Worm (Caenorhabditis elegans) whole organism, mixed stage, embryonic: ENCODE data around the gene C17B7.10.
"Not testable (repeated sequence)": the region's sequence is repeated elsewhere in the genome, so short reads cannot be mapped to it uniquely, and the experiment has no call there.

Experiments
- M03D4.4 ChIP-seq: sonication (generic microtip); optimal IDR thresholded peaks from 2 replicates; lab custom pipeline; 2017; ENCODE audit warnings: mild to moderate bottlenecking, missing genetic modification characterization, missing compliant biosample characterization
- bed-3 ChIP-seq: fragments of 200-800 bp; sonication (Bioruptor generic); optimal IDR thresholded peaks from 3 replicates; lab custom pipeline; 2018; ENCODE audit warnings: mild to moderate bottlenecking, missing genetic modification characterization, moderate library complexity, missing compliant biosample characterization
- blmp-1 ChIP-seq: fragments of 150-350 bp; optimal IDR thresholded peaks from 2 replicates; lab custom pipeline; 2014; ENCODE audit warnings: missing biosample characterization, missing genetic modification characterization
- ceh-39 ChIP-seq: fragments of 150-350 bp; optimal IDR thresholded peaks from 2 replicates; lab custom pipeline; 2014; ENCODE audit warnings: missing biosample characterization, missing genetic modification characterization
- ceh-43 ChIP-seq: fragments of 200-800 bp; sonication (Bioruptor generic); optimal IDR thresholded peaks from 2 replicates; lab custom pipeline; 2018; ENCODE audit warnings: mild to moderate bottlenecking, missing genetic modification characterization, moderate library complexity, missing compliant biosample characterization
- ceh-83 ChIP-seq: fragments of 200-800 bp; sonication (Bioruptor generic); optimal IDR thresholded peaks from 2 replicates; lab custom pipeline; 2018; ENCODE audit warnings: mild to moderate bottlenecking, missing genetic modification characterization, missing compliant biosample characterization
- ces-1 ChIP-seq: fragments of 150-350 bp; optimal IDR thresholded peaks from 2 replicates; lab custom pipeline; 2014; ENCODE audit warnings: missing biosample characterization, missing genetic modification reagents, missing genetic modification characterization
- cnd-1 ChIP-seq: fragments of 200-800 bp; sonication (Bioruptor generic); optimal IDR thresholded peaks from 2 replicates; lab custom pipeline; 2018; ENCODE audit warnings: mild to moderate bottlenecking, missing genetic modification characterization, missing compliant biosample characterization
- drap-1 ChIP-seq: fragments of 200-800 bp; sonication (Bioruptor generic); optimal IDR thresholded peaks from 3 replicates; lab custom pipeline; 2018; ENCODE audit warnings: mild to moderate bottlenecking, missing genetic modification characterization, missing compliant biosample characterization
- elt-1 ChIP-seq: sonication (generic microtip); optimal IDR thresholded peaks from 2 replicates; lab custom pipeline; 2017; ENCODE audit warnings: missing genetic modification characterization, mild to moderate bottlenecking, missing compliant biosample characterization, antibody characterized with exemption, moderate library complexity, borderline replicate concordance; ENCODE audit not compliant: insufficient read depth
- elt-3 ChIP-seq: fragments of 150-350 bp; optimal IDR thresholded peaks from 2 replicates; lab custom pipeline; 2014; ENCODE audit warnings: missing biosample characterization, missing genetic modification characterization
- ham-2 ChIP-seq: fragments of 200-800 bp; sonication (Bioruptor generic); optimal IDR thresholded peaks from 2 replicates; lab custom pipeline; 2018; ENCODE audit warnings: mild to moderate bottlenecking, missing genetic modification characterization, missing compliant biosample characterization
- hlh-1 ChIP-seq: fragments of 150-350 bp; optimal IDR thresholded peaks from 2 replicates; lab custom pipeline; 2014; ENCODE audit warnings: missing biosample characterization, missing genetic modification reagents, missing genetic modification characterization
- lin-13 ChIP-seq: fragments of 150-350 bp; optimal IDR thresholded peaks from 2 replicates; lab custom pipeline; 2014; ENCODE audit warnings: missing biosample characterization, missing genetic modification characterization
- lin-32 ChIP-seq: fragments of 200-800 bp; sonication (Bioruptor generic); optimal IDR thresholded peaks from 2 replicates; lab custom pipeline; 2018; ENCODE audit warnings: mild to moderate bottlenecking, missing genetic modification characterization, missing compliant biosample characterization
- lsy-2 ChIP-seq: fragments of 150-350 bp; optimal IDR thresholded peaks from 2 replicates; lab custom pipeline; 2014; ENCODE audit warnings: missing biosample characterization, missing genetic modification characterization
- mab-5 ChIP-seq: fragments of 150-350 bp; optimal IDR thresholded peaks from 2 replicates; lab custom pipeline; 2014; ENCODE audit warnings: missing biosample characterization, missing genetic modification characterization
- mep-1 ChIP-seq: fragments of 150-350 bp; optimal IDR thresholded peaks from 2 replicates; lab custom pipeline; 2017; ENCODE audit warnings: missing biosample characterization, missing genetic modification reagents, missing genetic modification characterization, inconsistent platforms
- mls-2 ChIP-seq: sonication (generic microtip); optimal IDR thresholded peaks from 2 replicates; lab custom pipeline; 2016; ENCODE audit warnings: mild to moderate bottlenecking, missing genetic modification characterization, moderate library complexity, missing compliant biosample characterization
- nhr-12 ChIP-seq: fragments of 150-350 bp; optimal IDR thresholded peaks from 2 replicates; lab custom pipeline; 2014; ENCODE audit warnings: missing biosample characterization, missing genetic modification characterization
- nhr-2 ChIP-seq: fragments of 150-350 bp; optimal IDR thresholded peaks from 2 replicates; lab custom pipeline; 2014; ENCODE audit warnings: missing biosample characterization, missing genetic modification characterization
- nhr-237 ChIP-seq: fragments of 150-350 bp; optimal IDR thresholded peaks from 2 replicates; lab custom pipeline; 2014; ENCODE audit warnings: missing biosample characterization, missing genetic modification characterization
- nhr-28 ChIP-seq: fragments of 150-350 bp; optimal IDR thresholded peaks from 2 replicates; lab custom pipeline; 2014; ENCODE audit warnings: missing biosample characterization, missing genetic modification characterization
- nhr-76 ChIP-seq: sonication (generic microtip); optimal IDR thresholded peaks from 2 replicates; lab custom pipeline; 2017; ENCODE audit warnings: missing biosample characterization, missing genetic modification characterization
- pha-4 ChIP-seq: fragments of 150-350 bp; optimal IDR thresholded peaks from 2 replicates; lab custom pipeline; 2018; ENCODE audit warnings: missing biosample characterization, missing genetic modification reagents, missing genetic modification characterization
- sem-2 ChIP-seq: fragments of 200-800 bp; sonication (Bioruptor generic); optimal IDR thresholded peaks from 2 replicates; lab custom pipeline; 2018; ENCODE audit warnings: mild to moderate bottlenecking, missing genetic modification characterization, missing compliant biosample characterization
- sptf-1 ChIP-seq: sonication (generic microtip); optimal IDR thresholded peaks from 2 replicates; lab custom pipeline; 2017; ENCODE audit warnings: mild to moderate bottlenecking, missing genetic modification characterization, moderate library complexity, missing compliant biosample characterization
- tbx-8 ChIP-seq: fragments of 200-800 bp; sonication (Bioruptor generic); optimal IDR thresholded peaks from 2 replicates; lab custom pipeline; 2018; ENCODE audit warnings: mild to moderate bottlenecking, missing genetic modification characterization, moderate library complexity, missing compliant biosample characterization
- unc-120 ChIP-seq: sonication (generic microtip); optimal IDR thresholded peaks from 2 replicates; lab custom pipeline; 2017; ENCODE audit warnings: missing genetic modification characterization, missing compliant biosample characterization; ENCODE audit not compliant: poor library complexity, severe bottlenecking
- unc-39 ChIP-seq: fragments of 150-350 bp; optimal IDR thresholded peaks from 2 replicates; lab custom pipeline; 2014; ENCODE audit warnings: missing biosample characterization, missing genetic modification characterization
- unc-62 ChIP-seq: fragments of 150-350 bp; optimal IDR thresholded peaks from 2 replicates; lab custom pipeline; 2014; ENCODE audit warnings: missing biosample characterization, missing genetic modification reagents, missing genetic modification characterization
- zip-8 ChIP-seq: fragments of 150-350 bp; optimal IDR thresholded peaks from 2 replicates; lab custom pipeline; 2014; ENCODE audit warnings: missing biosample characterization, missing genetic modification characterization
- ztf-11 ChIP-seq: fragments of 150-350 bp; optimal IDR thresholded peaks from 2 replicates; lab custom pipeline; 2014; ENCODE audit warnings: missing biosample characterization, missing genetic modification characterization

Gene C17B7.10

DNA sequence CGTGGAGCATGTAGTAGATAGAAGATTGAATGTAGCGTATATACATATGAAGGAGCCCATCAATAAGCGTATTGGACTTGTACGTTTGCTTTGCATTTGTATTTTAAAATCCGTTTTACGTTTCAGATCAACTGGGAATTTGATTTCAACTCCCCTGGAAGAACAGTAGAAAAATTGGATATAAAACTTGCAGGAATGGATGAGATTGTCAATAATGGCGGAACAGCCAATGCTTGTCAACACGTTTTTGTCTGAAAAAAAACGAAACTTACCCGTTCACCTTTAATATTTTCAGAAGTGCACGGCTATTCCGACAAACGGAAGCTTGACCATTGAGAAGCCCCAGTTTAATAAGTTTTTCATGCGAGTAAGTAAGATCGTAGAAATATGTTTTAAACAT, 26.0 kb upstream of the C17B7.10 start, which contains the start of gene C04E12.2:
Gene C04E12.2, plus strand, starts transcription at position 301 of the 400 bp plus-strand sequence.
- TF ChIP-seq bed-3 (GFP tag; lab: Kevin White, UChicago); unc-62 (GFP tag; lab: Kevin White, UChicago); ztf-11: not testable (repeated sequence)

DNA sequence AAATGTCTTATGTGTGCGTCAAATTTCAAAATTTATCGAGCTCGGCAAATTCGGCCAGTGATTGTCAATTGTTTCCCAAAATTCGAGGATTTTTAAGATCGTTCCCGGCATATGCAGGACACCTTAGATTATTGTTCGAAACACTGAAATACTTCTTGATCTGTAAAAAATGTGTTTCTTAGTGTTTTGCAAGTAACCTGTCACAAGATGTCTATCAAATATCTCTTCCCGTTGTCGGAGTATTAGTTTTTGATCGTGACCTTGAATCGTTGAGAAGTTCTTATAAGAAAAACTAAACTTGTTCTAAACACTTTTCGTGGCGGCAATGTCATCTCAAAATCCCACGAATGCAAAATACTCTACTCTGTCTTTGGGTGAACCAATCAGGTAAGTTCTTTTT, 20.7 kb upstream of the C17B7.10 start, which contains the start of gene C04E12.4:
Gene C04E12.4, plus strand, starts transcription at position 301 of the 400 bp plus-strand sequence.
- no peak for TF ChIP-seq bed-3 (GFP tag; lab: Kevin White, UChicago)
- TF ChIP-seq elt-1: no peak
- no peak for TF ChIP-seq mep-1 (tag; lab: Kevin White, UChicago)
- no peak for TF ChIP-seq tbx-8
- TF ChIP-seq, all 35 proteins: peak for 0

DNA sequence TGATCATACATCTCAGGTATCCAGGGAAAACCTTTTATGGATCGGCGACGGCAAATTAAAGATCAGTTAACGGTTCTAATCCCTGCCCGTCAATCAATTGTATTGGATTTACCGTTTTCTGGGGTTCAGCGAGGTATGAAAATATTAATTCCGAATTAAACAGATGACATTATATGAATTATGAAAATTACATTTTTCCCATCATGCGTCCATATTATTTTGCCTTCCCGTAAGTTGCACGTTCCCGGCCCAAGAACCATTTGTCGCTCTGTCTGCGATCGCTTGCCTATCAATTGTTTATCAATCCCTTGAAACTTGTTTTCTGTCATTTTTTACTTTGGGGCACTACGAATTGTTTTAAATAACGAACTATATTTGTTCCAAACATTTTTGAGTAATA, 19.8 kb upstream of the C17B7.10 start:
- TF ChIP-seq mep-1 (tag; lab: Kevin White, UChicago): no peak
- no peak for TF ChIP-seq nhr-2 (tag; lab: Kevin White, UChicago)
- no peak for TF ChIP-seq elt-1
- no peak for TF ChIP-seq nhr-76
- TF ChIP-seq tbx-8: no peak
- no peak for TF ChIP-seq zip-8 (tag; lab: Kevin White, UChicago)
- no peak for TF ChIP-seq lsy-2 (tag; lab: Kevin White, UChicago)
- TF ChIP-seq mab-5: no peak
- TF ChIP-seq nhr-12 (tag; lab: Kevin White, UChicago): no peak
- no peak for TF ChIP-seq ceh-43
- no peak for TF ChIP-seq elt-3 (tag; lab: Kevin White, UChicago)
- TF ChIP-seq M03D4.4 (tag; lab: Kevin White, UChicago): no peak

DNA sequence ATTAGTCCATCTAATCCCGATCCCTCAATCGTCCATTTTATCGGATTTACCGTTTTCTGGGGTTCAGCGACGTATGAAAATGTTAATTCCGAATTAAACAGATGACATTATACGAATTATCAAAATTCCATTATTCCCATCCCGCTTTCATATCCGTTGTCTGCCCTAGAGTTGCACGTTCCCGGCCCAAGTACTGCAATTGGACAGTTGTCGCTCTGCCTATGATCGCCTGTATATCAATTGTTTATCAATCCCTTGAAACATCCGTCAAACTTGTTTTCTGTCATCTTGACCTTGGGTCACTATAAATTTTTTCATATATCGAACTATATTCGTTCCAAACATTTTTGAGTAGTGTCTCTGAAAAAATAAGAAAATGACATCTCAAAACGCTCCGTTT, 16.5 kb upstream of the C17B7.10 start, which contains the start of gene C04E12.5:
Gene C04E12.5, plus strand, starts transcription at position 301 of the 400 bp plus-strand sequence.
- TF ChIP-seq hlh-1 (tag; lab: Kevin White, UChicago): no peak
- no peak for TF ChIP-seq sem-2 (GFP tag; lab: Kevin White, UChicago)
- TF ChIP-seq lin-13 (tag; lab: Kevin White, UChicago): no peak
- no peak for TF ChIP-seq nhr-237 (tag; lab: Kevin White, UChicago)
- TF ChIP-seq nhr-12 (tag; lab: Kevin White, UChicago): no peak
- no peak for TF ChIP-seq unc-120 (tag; lab: Kevin White, UChicago)
- TF ChIP-seq ceh-39 (tag; lab: Kevin White, UChicago): no peak
- no peak for TF ChIP-seq unc-62 (GFP tag; lab: Kevin White, UChicago)
- no peak for TF ChIP-seq mls-2 (tag; lab: Kevin White, UChicago)
- TF ChIP-seq nhr-2 (tag; lab: Kevin White, UChicago): no peak
- TF ChIP-seq bed-3 (GFP tag; lab: Kevin White, UChicago): no peak
- no peak for TF ChIP-seq ztf-11
- TF ChIP-seq unc-39: no peak
- no peak for TF ChIP-seq M03D4.4 (tag; lab: Kevin White, UChicago)
- TF ChIP-seq pha-4 (tag; lab: Kevin White, UChicago): no peak
- no peak for TF ChIP-seq blmp-1
- no peak for TF ChIP-seq sptf-1
- TF ChIP-seq ham-2 (GFP tag; lab: Kevin White, UChicago): no peak

DNA sequence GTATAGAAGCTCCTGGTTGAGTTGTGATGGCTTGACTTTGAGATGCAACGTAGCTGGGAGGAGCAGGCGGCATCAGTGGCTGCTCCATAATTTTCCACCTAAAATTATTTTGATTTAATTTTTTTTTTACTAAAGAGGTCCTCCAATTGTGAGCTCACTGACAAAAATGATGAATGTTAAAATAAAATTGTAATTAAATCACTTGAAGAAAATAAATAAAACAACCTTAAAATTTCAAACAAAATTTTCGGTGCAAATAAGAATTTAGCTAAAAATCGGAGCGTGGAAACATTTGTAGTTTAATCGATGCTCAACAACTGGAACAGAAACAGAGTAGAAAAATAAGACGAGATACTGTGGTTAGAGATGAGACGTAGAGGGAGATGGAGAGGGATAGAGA, 15.3 kb upstream of the C17B7.10 start, which contains the start of gene scrm-3:
Gene scrm-3, minus strand, starts transcription at position 101 of the 400 bp plus-strand sequence.
- TF ChIP-seq nhr-28 (tag; lab: Kevin White, UChicago) (no peak), cnd-1 (tag; lab: Kevin White, UChicago) (no peak), unc-120 (tag; lab: Kevin White, UChicago) (no peak), unc-62 (GFP tag; lab: Kevin White, UChicago) (no peak), unc-39 (no peak), ztf-11 (no peak), elt-3 (tag; lab: Kevin White, UChicago) (no peak), ceh-43 (no peak), lin-32 (no peak), elt-1 (no peak), lsy-2 (tag; lab: Kevin White, UChicago) (no peak), ham-2 (GFP tag; lab: Kevin White, UChicago) (no peak), bed-3 (GFP tag; lab: Kevin White, UChicago) (no peak)

DNA sequence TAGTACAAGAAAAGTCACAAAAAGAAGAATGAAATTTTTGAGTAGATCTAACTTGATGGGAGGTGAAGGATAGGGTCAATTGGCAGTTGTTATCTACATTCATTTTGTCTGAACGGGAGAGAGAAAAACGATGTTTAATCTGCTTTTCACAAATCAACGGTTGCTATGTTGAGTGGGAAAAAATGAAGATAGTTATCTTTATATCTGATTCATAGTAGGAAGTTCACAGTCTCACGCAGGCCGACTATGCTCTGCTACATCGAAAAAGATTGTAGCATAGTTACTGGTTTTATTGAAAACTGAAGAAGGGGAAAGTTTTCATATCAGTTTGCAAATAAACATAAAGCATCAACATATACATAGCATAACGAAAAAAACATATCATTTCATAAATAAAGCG, 13.7 kb upstream of the C17B7.10 start:
- no peak for TF ChIP-seq nhr-12 (tag; lab: Kevin White, UChicago)
- no peak for TF ChIP-seq unc-62 (GFP tag; lab: Kevin White, UChicago)
- no peak for TF ChIP-seq ces-1 (GFP tag; lab: Kevin White, UChicago)
- no peak for TF ChIP-seq mls-2 (tag; lab: Kevin White, UChicago)
- TF ChIP-seq mab-5: no peak
- TF ChIP-seq sem-2 (GFP tag; lab: Kevin White, UChicago): no peak
- TF ChIP-seq elt-3 (tag; lab: Kevin White, UChicago): no peak
- no peak for TF ChIP-seq bed-3 (GFP tag; lab: Kevin White, UChicago)
- no peak for TF ChIP-seq lin-32
- TF ChIP-seq sptf-1: no peak
- no peak for TF ChIP-seq drap-1 (GFP tag; lab: Kevin White, UChicago)
- TF ChIP-seq hlh-1 (tag; lab: Kevin White, UChicago): no peak
- TF ChIP-seq ceh-83 (GFP tag; lab: Kevin White, UChicago): no peak
- no peak for TF ChIP-seq nhr-2 (tag; lab: Kevin White, UChicago)
- no peak for TF ChIP-seq cnd-1 (tag; lab: Kevin White, UChicago)
- TF ChIP-seq ztf-11: no peak
- TF ChIP-seq mep-1 (tag; lab: Kevin White, UChicago): no peak
- TF ChIP-seq zip-8 (tag; lab: Kevin White, UChicago): no peak
